Worm (Caenorhabditis elegans): ENCODE data around the gene lys-6.

- TF ChIP-seq W03F9.2 (tag; optimal IDR thresholded peaks at IDR 0.05) (no peak), him-1 (tag; optimal IDR thresholded peaks at IDR 0.05) (no peak), dao-5 (tag; optimal IDR thresholded peaks at IDR 0.05) (no peak)
These were observed 28.0 kb downstream of the lys-6 start for ce11 chrIV:11599717-11600116.

Data from whole organism, L4/young adult.